Worm (Caenorhabditis elegans) whole organism, L4 larva: ENCODE data around the gene F55D10.4.

Experiments used
- F37D6.2 ChIP-seq: sonication (generic microtip); optimal IDR thresholded peaks from 2 replicates; lab custom pipeline; 2016; ENCODE audit warnings: mild to moderate bottlenecking, missing genetic modification characterization, missing compliant biosample characterization
- F44E2.7 ChIP-seq: fragments of 200-800 bp; sonication (Bioruptor generic); IDR thresholded peaks from 2 replicates; pipeline ENCODE4 v2.1.2; 2022; ENCODE audit warnings: missing genetic modification characterization, missing compliant biosample characterization
- F49E8.2 ChIP-seq: sonication (generic microtip); optimal IDR thresholded peaks from 2 replicates; lab custom pipeline; 2016; ENCODE audit warnings: missing compliant biosample characterization, mild to moderate bottlenecking, missing genetic modification characterization, borderline replicate concordance
- T26A8.4 ChIP-seq: fragments of 200-800 bp; sonication (Bioruptor generic); IDR thresholded peaks from 2 replicates; pipeline ENCODE4 v1.3.6; 2022; ENCODE audit warnings: missing genetic modification characterization, missing compliant biosample characterization
- ZK546.5 ChIP-seq, 2 experiments: sonication (generic microtip); optimal IDR thresholded peaks; 2 replicates each; lab custom pipeline; 2017; ENCODE audit warnings: missing biosample characterization in 2 of 2, missing genetic modification characterization in 2 of 2
- aha-1 ChIP-seq: fragments of 150-350 bp; peaks from one replicate; lab custom pipeline; 2014; ENCODE audit warnings: missing biosample characterization, missing genetic modification characterization
- arid-1 ChIP-seq: fragments of 200-800 bp; sonication (Bioruptor generic); conservative IDR thresholded peaks from 2 replicates; pipeline ENCODE4 v1.3.6; 2022; ENCODE audit warnings: missing genetic modification reagents, missing genetic modification characterization, missing compliant biosample characterization
- ceh-20 ChIP-seq: fragments of 200-800 bp; sonication (Bioruptor generic); IDR thresholded peaks from 2 replicates; pipeline ENCODE4 v1.3.6; 2022; ENCODE audit warnings: missing genetic modification reagents, missing genetic modification characterization, missing compliant biosample characterization
- ceh-44 ChIP-seq: fragments of 200-800 bp; sonication (Bioruptor generic); IDR thresholded peaks from 2 replicates; pipeline ENCODE4 v1.3.6; 2022; ENCODE audit warnings: missing genetic modification reagents, missing genetic modification characterization, missing compliant biosample characterization
- cey-2 ChIP-seq: sonication (generic microtip); optimal IDR thresholded peaks from 3 replicates; lab custom pipeline; 2017; ENCODE audit warnings: missing genetic modification characterization, mild to moderate bottlenecking, missing compliant biosample characterization, antibody characterized with exemption, borderline replicate concordance; ENCODE audit not compliant: insufficient read depth
- daf-12 ChIP-seq: fragments of 150-350 bp; optimal IDR thresholded peaks from 2 replicates; lab custom pipeline; 2014; ENCODE audit warnings: missing biosample characterization, missing genetic modification reagents, missing genetic modification characterization
- dmd-6 ChIP-seq: fragments of 200-800 bp; sonication (Bioruptor generic); IDR thresholded peaks from 2 replicates; pipeline ENCODE4 v1.3.6; 2022; ENCODE audit warnings: missing genetic modification reagents, missing genetic modification characterization, missing compliant biosample characterization
- duxl-1 ChIP-seq: sonication (generic microtip); optimal IDR thresholded peaks from 2 replicates; lab custom pipeline; 2016; ENCODE audit warnings: mild to moderate bottlenecking, missing genetic modification characterization, moderate library complexity, missing compliant biosample characterization; ENCODE audit not compliant: poor library complexity
- gei-8 ChIP-seq: fragments of 200-800 bp; sonication (Bioruptor generic); optimal IDR thresholded peaks from 2 replicates; lab custom pipeline; 2018; ENCODE audit warnings: mild to moderate bottlenecking, missing genetic modification characterization, missing compliant biosample characterization
- hlh-11 ChIP-seq: fragments of 200-800 bp; sonication (Bioruptor generic); optimal IDR thresholded peaks from 2 replicates; lab custom pipeline; 2018; ENCODE audit warnings: mild to moderate bottlenecking, missing genetic modification characterization, missing compliant biosample characterization
- lim-7 ChIP-seq: fragments of 200-800 bp; sonication (Bioruptor generic); IDR thresholded peaks from 2 replicates; pipeline ENCODE4 v1.3.6; 2022; ENCODE audit warnings: missing genetic modification characterization, missing compliant biosample characterization
- lin-13 ChIP-seq: fragments of 150-350 bp; optimal IDR thresholded peaks from 2 replicates; lab custom pipeline; 2014; ENCODE audit warnings: missing biosample characterization, missing genetic modification reagents, missing genetic modification characterization
- lir-3 ChIP-seq: sonication (generic microtip); optimal IDR thresholded peaks from 2 replicates; lab custom pipeline; 2016; ENCODE audit warnings: mild to moderate bottlenecking, missing genetic modification characterization, missing compliant biosample characterization
- madf-5 ChIP-seq, 2 experiments: fragments of 200-800 bp; sonication (Bioruptor generic); IDR thresholded peaks; 2 replicates each; pipeline ENCODE4 v1.3.6; 2022; ENCODE audit warnings: missing compliant biosample characterization in 2 of 2, missing genetic modification characterization in 2 of 2
- madf-9 ChIP-seq: fragments of 200-800 bp; sonication (Bioruptor generic); conservative IDR thresholded peaks from 2 replicates; pipeline ENCODE4 v1.3.6; 2022; ENCODE audit warnings: missing genetic modification reagents, missing genetic modification characterization, missing compliant biosample characterization
- mxl-2 ChIP-seq: fragments of 200-800 bp; sonication (Bioruptor generic); conservative IDR thresholded peaks from 2 replicates; pipeline ENCODE4 v1.3.6; 2022; ENCODE audit warnings: missing genetic modification reagents, missing genetic modification characterization, missing compliant biosample characterization
- mxl-3 ChIP-seq: fragments of 200-800 bp; sonication (Bioruptor generic); optimal IDR thresholded peaks from 2 replicates; lab custom pipeline; 2018; ENCODE audit warnings: mild to moderate bottlenecking, missing genetic modification characterization, missing compliant biosample characterization
- nhr-25 ChIP-seq: sonication (generic microtip); optimal IDR thresholded peaks from 2 replicates; lab custom pipeline; 2017; ENCODE audit warnings: missing genetic modification characterization, mild to moderate bottlenecking, missing compliant biosample characterization, antibody characterized with exemption, moderate library complexity, borderline replicate concordance; ENCODE audit not compliant: insufficient read depth
- nhr-48 ChIP-seq: sonication (generic microtip); optimal IDR thresholded peaks from 2 replicates; lab custom pipeline; 2016; ENCODE audit warnings: mild to moderate bottlenecking, missing genetic modification characterization, missing compliant biosample characterization
- nhr-6 ChIP-seq: fragments of 150-350 bp; optimal IDR thresholded peaks from 2 replicates; lab custom pipeline; 2014; ENCODE audit warnings: missing biosample characterization, missing genetic modification characterization
- pha-4 ChIP-seq, 2 experiments: fragments of 150-350 bp in 1 of 2; fragments of 200-800 bp in 1 of 2; sonication (Bioruptor generic) in 1 of 2; IDR thresholded peaks in 1 of 2; optimal IDR thresholded peaks in 1 of 2; 2 replicates each; pipeline versions ENCODE4 v1.3.6 to Lab custom; 2014 to 2022; ENCODE audit warnings: missing genetic modification characterization in 2 of 2, missing genetic modification reagents in 2 of 2, missing biosample characterization in 1 of 2, missing compliant biosample characterization in 1 of 2
- rbr-2 ChIP-seq: sonication (generic microtip); optimal IDR thresholded peaks from 2 replicates; lab custom pipeline; 2016; ENCODE audit warnings: missing genotype, missing genetic modification characterization, missing compliant biosample characterization
- saeg-2 ChIP-seq: fragments of 200-800 bp; sonication (Bioruptor generic); IDR thresholded peaks from 2 replicates; pipeline ENCODE4 v1.3.6; 2022; ENCODE audit warnings: missing genetic modification reagents, missing genetic modification characterization, missing compliant biosample characterization
- sdz-12 ChIP-seq: fragments of 200-800 bp; sonication (Bioruptor generic); optimal IDR thresholded peaks from 2 replicates; lab custom pipeline; 2018; ENCODE audit warnings: mild to moderate bottlenecking, missing genetic modification characterization, missing compliant biosample characterization
- spr-1 ChIP-seq: sonication (generic microtip); optimal IDR thresholded peaks from 2 replicates; lab custom pipeline; 2016; ENCODE audit warnings: mild to moderate bottlenecking, missing genetic modification characterization, missing compliant biosample characterization
- spr-3 ChIP-seq: fragments of 200-800 bp; sonication (Bioruptor generic); optimal IDR thresholded peaks from 2 replicates; lab custom pipeline; 2018; ENCODE audit warnings: mild to moderate bottlenecking, missing genetic modification characterization, missing compliant biosample characterization
- unc-130 ChIP-seq: sonication (generic microtip); optimal IDR thresholded peaks from 2 replicates; lab custom pipeline; 2016; ENCODE audit warnings: missing genetic modification reagents, missing genetic modification characterization, missing compliant biosample characterization
- unc-39 ChIP-seq: sonication (generic microtip); optimal IDR thresholded peaks from 2 replicates; lab custom pipeline; 2017; ENCODE audit warnings: missing biosample characterization, missing genetic modification characterization
- zag-1 ChIP-seq: fragments of 150-350 bp; optimal IDR thresholded peaks from 2 replicates; lab custom pipeline; 2014; ENCODE audit warnings: missing biosample characterization, missing genetic modification characterization
- zfp-3 ChIP-seq: fragments of 200-800 bp; sonication (Bioruptor generic); conservative IDR thresholded peaks from 2 replicates; pipeline ENCODE4 v1.3.6; 2022; ENCODE audit warnings: missing genetic modification reagents, missing genetic modification characterization, missing compliant biosample characterization
- ztf-11 ChIP-seq: fragments of 150-350 bp; optimal IDR thresholded peaks from 2 replicates; lab custom pipeline; 2014; ENCODE audit warnings: missing biosample characterization, missing genetic modification characterization
- ztf-7 ChIP-seq: fragments of 150-350 bp; optimal IDR thresholded peaks from 2 replicates; lab custom pipeline; 2014; ENCODE audit warnings: missing biosample characterization, missing genetic modification characterization

The F55D10.4 gene

ce11 chrX:4720603-4721529 lies at the start of gene F55D10.4 (continued):
- peak; percentile 3 for TF ChIP-seq F37D6.2 (tag; lab: Kevin White, UChicago)
- TF ChIP-seq gei-8 (GFP tag; lab: Kevin White, UChicago) = no peak
- TF ChIP-seq cey-2 (tag; lab: Kevin White, UChicago) = no peak
- TF ChIP-seq saeg-2 = no peak
- peak; percentile 75 for TF ChIP-seq aha-1 (tag; lab: Kevin White, UChicago)
- TF ChIP-seq lin-13 (GFP tag; lab: Kevin White, UChicago) = no peak
- no peak for TF ChIP-seq nhr-6
- no peak for TF ChIP-seq zfp-3
- no peak for TF ChIP-seq nhr-48 (tag; lab: Kevin White, UChicago)
- no peak for TF ChIP-seq ZK546.5 (tag; optimal IDR thresholded peaks at IDR 0.05; lab: Kevin White, UChicago)
- TF ChIP-seq mxl-3 (GFP tag; lab: Kevin White, UChicago) = no peak
- no peak for TF ChIP-seq spr-1 (tag; lab: Kevin White, UChicago)
- TF ChIP-seq lim-7 (GFP tag; lab: Robert Waterston, UW) = no peak
- no peak for TF ChIP-seq T26A8.4 (GFP tag; lab: Robert Waterston, UW)
- no peak for TF ChIP-seq hlh-11 (tag; lab: Kevin White, UChicago)
- TF ChIP-seq F49E8.2 = no peak
- TF ChIP-seq pha-4 (GFP tag; IDR thresholded peaks at IDR 0.05; lab: Robert Waterston, UW) = no peak
- no peak for TF ChIP-seq pha-4 (tag; optimal IDR thresholded peaks at IDR 0.05; lab: Kevin White, UChicago)
- no peak for TF ChIP-seq spr-3 (GFP tag; lab: Kevin White, UChicago)
- no peak for TF ChIP-seq arid-1
- no peak for TF ChIP-seq madf-5 (GFP tag; IDR thresholded peaks at IDR 0.05; lab: Robert Waterston, UW)
- no peak for TF ChIP-seq lir-3
- TF ChIP-seq ztf-7 = no peak
- TF ChIP-seq dmd-6 (GFP tag; lab: Robert Waterston, UW) = no peak
- TF ChIP-seq daf-12 (tag; lab: Kevin White, UChicago) = no peak

- TF ChIP-seq dmd-6 (GFP tag; lab: Robert Waterston, UW) = no peak
- TF ChIP-seq F37D6.2 (tag; lab: Kevin White, UChicago) = no peak
- TF ChIP-seq unc-39 (tag; lab: Kevin White, UChicago) = no peak
- TF ChIP-seq ztf-7 = no peak
- no peak for TF ChIP-seq rbr-2 (tag; lab: Kevin White, UChicago)
- no peak for TF ChIP-seq zag-1 (tag; lab: Kevin White, UChicago)
- TF ChIP-seq madf-9 = no peak
- TF ChIP-seq nhr-25 = no peak
- TF ChIP-seq ceh-44 = no peak
- no peak for TF ChIP-seq sdz-12 (GFP tag; lab: Kevin White, UChicago)
- no peak for TF ChIP-seq ztf-11 (tag; lab: Kevin White, UChicago)
- TF ChIP-seq nhr-6 = no peak
- TF ChIP-seq unc-130 = no peak
- TF ChIP-seq mxl-2 (GFP tag; lab: Robert Waterston, UW) = no peak
- TF ChIP-seq F44E2.7 (GFP tag; lab: Robert Waterston, UW) = no peak
- no peak for TF ChIP-seq duxl-1
- TF ChIP-seq ceh-20 (GFP tag; lab: Robert Waterston, UW) = no peak
- TF ChIP-seq, all 104 proteins: peak for 0
Measured at ce11 chrX:4769885-4770284, 49.4 kb upstream of the F55D10.4 start, which contains the start of gene npr-1. npr-1 (minus strand) TSS chrX:4769985.
